Worm (Caenorhabditis elegans) whole organism, L4 larva: ENCODE data around the gene B0302.5.
A peak's percentile ranks its signal among the peaks of the same experiment; 100 is the strongest.

Source experiments
- F10B5.3 ChIP-seq: sonication (generic microtip); optimal IDR thresholded peaks from 2 replicates; lab custom pipeline; 2016; ENCODE audit warnings: mild to moderate bottlenecking, missing genetic modification characterization, missing compliant biosample characterization
- F26F4.8 ChIP-seq: fragments of 200-800 bp; sonication (Bioruptor generic); conservative IDR thresholded peaks from 2 replicates; pipeline ENCODE4 v1.3.6; 2022; ENCODE audit warnings: missing genetic modification characterization, missing compliant biosample characterization
- F49E8.2 ChIP-seq: sonication (generic microtip); optimal IDR thresholded peaks from 2 replicates; lab custom pipeline; 2016; ENCODE audit warnings: missing compliant biosample characterization, mild to moderate bottlenecking, missing genetic modification characterization, borderline replicate concordance
- Y48G9A.11 ChIP-seq: fragments of 200-800 bp; sonication (Bioruptor generic); IDR thresholded peaks from 2 replicates; pipeline ENCODE4 v1.3.6; 2022; ENCODE audit warnings: missing genetic modification reagents, missing genetic modification characterization, missing compliant biosample characterization
- Y75B8A.6 ChIP-seq: fragments of 200-800 bp; sonication (Bioruptor generic); IDR thresholded peaks from 2 replicates; pipeline ENCODE4 v1.3.6; 2022; ENCODE audit warnings: missing genetic modification reagents, missing genetic modification characterization, missing compliant biosample characterization
- ZK546.5 ChIP-seq, 2 experiments: sonication (generic microtip); optimal IDR thresholded peaks; 2 replicates each; lab custom pipeline; 2017; ENCODE audit warnings: missing biosample characterization in 2 of 2, missing genetic modification characterization in 2 of 2
- aha-1 ChIP-seq: fragments of 150-350 bp; peaks from one replicate; lab custom pipeline; 2014; ENCODE audit warnings: missing biosample characterization, missing genetic modification characterization
- ceh-20 ChIP-seq: fragments of 200-800 bp; sonication (Bioruptor generic); IDR thresholded peaks from 2 replicates; pipeline ENCODE4 v1.3.6; 2022; ENCODE audit warnings: missing genetic modification reagents, missing genetic modification characterization, missing compliant biosample characterization
- ceh-62 ChIP-seq: sonication (generic microtip); optimal IDR thresholded peaks from 2 replicates; lab custom pipeline; 2017; ENCODE audit warnings: missing biosample characterization, missing genetic modification characterization
- ceh-82 ChIP-seq: sonication (generic microtip); optimal IDR thresholded peaks from 2 replicates; lab custom pipeline; 2017; ENCODE audit warnings: missing biosample characterization, missing genetic modification characterization
- ces-1 ChIP-seq: fragments of 150-350 bp; sonication (generic microtip); optimal IDR thresholded peaks from 4 replicates; lab custom pipeline; 2014; ENCODE audit warnings: missing biosample characterization, missing genetic modification reagents, missing genetic modification characterization
- daf-12 ChIP-seq: fragments of 150-350 bp; optimal IDR thresholded peaks from 2 replicates; lab custom pipeline; 2014; ENCODE audit warnings: missing biosample characterization, missing genetic modification reagents, missing genetic modification characterization
- daf-16 ChIP-seq, 3 experiments: sonication (generic microtip); optimal IDR thresholded peaks; 2 replicates each; lab custom pipeline; 2016 to 2017; ENCODE audit warnings: missing genetic modification characterization in 3 of 3, missing genetic modification reagents in 3 of 3, mild to moderate bottlenecking in 2 of 3, missing compliant biosample characterization in 2 of 3, missing biosample characterization in 1 of 3, moderate library complexity in 1 of 3
- daf-8 ChIP-seq: fragments of 200-800 bp; sonication (Bioruptor generic); IDR thresholded peaks from 2 replicates; pipeline ENCODE4 v1.3.6; 2022; ENCODE audit warnings: missing genetic modification characterization, missing compliant biosample characterization
- dpl-1 ChIP-seq: fragments of 150-350 bp; optimal IDR thresholded peaks from 2 replicates; lab custom pipeline; 2014; ENCODE audit warnings: missing biosample characterization, missing genetic modification reagents, missing genetic modification characterization
- egl-43 ChIP-seq: fragments of 200-800 bp; sonication (Bioruptor generic); IDR thresholded peaks from 2 replicates; pipeline ENCODE4 v1.3.6; 2022; ENCODE audit warnings: missing genetic modification reagents, missing genetic modification characterization, missing compliant biosample characterization
- fkh-10 ChIP-seq: fragments of 150-350 bp; optimal IDR thresholded peaks from 2 replicates; lab custom pipeline; 2014; ENCODE audit warnings: missing biosample characterization, missing genetic modification reagents, missing genetic modification characterization
- gei-8 ChIP-seq: fragments of 200-800 bp; sonication (Bioruptor generic); optimal IDR thresholded peaks from 2 replicates; lab custom pipeline; 2018; ENCODE audit warnings: mild to moderate bottlenecking, missing genetic modification characterization, missing compliant biosample characterization
- hif-1 ChIP-seq, 2 experiments: sonication (generic microtip); optimal IDR thresholded peaks; 2 replicates each; lab custom pipeline; 2016 to 2017; ENCODE audit warnings: missing compliant biosample characterization in 2 of 2, missing genetic modification characterization in 2 of 2, missing genetic modification reagents in 2 of 2, missing genotype in 2 of 2, mild to moderate bottlenecking in 1 of 2
- hlh-11 ChIP-seq: fragments of 200-800 bp; sonication (Bioruptor generic); optimal IDR thresholded peaks from 2 replicates; lab custom pipeline; 2018; ENCODE audit warnings: mild to moderate bottlenecking, missing genetic modification characterization, missing compliant biosample characterization
- jun-1 ChIP-seq: fragments of 150-350 bp; optimal IDR thresholded peaks from 2 replicates; lab custom pipeline; 2014; ENCODE audit warnings: missing biosample characterization, missing genetic modification reagents, missing genetic modification characterization
- lim-7 ChIP-seq: fragments of 200-800 bp; sonication (Bioruptor generic); IDR thresholded peaks from 2 replicates; pipeline ENCODE4 v1.3.6; 2022; ENCODE audit warnings: missing genetic modification characterization, missing compliant biosample characterization
- lin-1 ChIP-seq: fragments of 200-800 bp; sonication (Bioruptor generic); IDR thresholded peaks from 2 replicates; pipeline ENCODE4 v1.3.6; 2022; ENCODE audit warnings: missing genetic modification reagents, missing genetic modification characterization, missing compliant biosample characterization
- lin-15B ChIP-seq: fragments of 150-350 bp; sonication (generic microtip); optimal IDR thresholded peaks from 3 replicates; lab custom pipeline; 2014; ENCODE audit warnings: missing biosample characterization, missing genetic modification characterization
- lin-29 ChIP-seq: fragments of 200-800 bp; sonication (Bioruptor generic); IDR thresholded peaks from 2 replicates; pipeline ENCODE4 v1.3.6; 2022; ENCODE audit warnings: missing genetic modification reagents, missing genetic modification characterization, missing compliant biosample characterization
- lin-38 ChIP-seq: fragments of 200-800 bp; sonication (Bioruptor generic); IDR thresholded peaks from 2 replicates; pipeline ENCODE4 v1.3.6; 2022; ENCODE audit warnings: missing genetic modification reagents, missing genetic modification characterization, missing compliant biosample characterization
- lsy-2 ChIP-seq, 2 experiments: fragments of 150-350 bp in 1 of 2; sonication (generic microtip) in 1 of 2; optimal IDR thresholded peaks; 2 replicates each; lab custom pipeline; 2014 to 2017; ENCODE audit warnings: missing biosample characterization in 2 of 2, missing genetic modification characterization in 2 of 2
- mdl-1 ChIP-seq, 2 experiments: fragments of 150-350 bp in 1 of 2; sonication (generic microtip) in 1 of 2; optimal IDR thresholded peaks; 2 replicates each; lab custom pipeline; 2014 to 2017; ENCODE audit warnings: missing biosample characterization in 2 of 2, missing genetic modification characterization in 2 of 2
- mes-2 ChIP-seq: sonication (generic microtip); optimal IDR thresholded peaks from 2 replicates; lab custom pipeline; 2016; ENCODE audit warnings: missing genotype, mild to moderate bottlenecking, missing genetic modification characterization, missing compliant biosample characterization; ENCODE audit not compliant: poor library complexity, severe bottlenecking
- mxl-3 ChIP-seq: fragments of 200-800 bp; sonication (Bioruptor generic); optimal IDR thresholded peaks from 2 replicates; lab custom pipeline; 2018; ENCODE audit warnings: mild to moderate bottlenecking, missing genetic modification characterization, missing compliant biosample characterization
- nhr-11 ChIP-seq: fragments of 150-350 bp; optimal IDR thresholded peaks from 2 replicates; lab custom pipeline; 2014; ENCODE audit warnings: missing biosample characterization, missing genetic modification characterization
- nhr-111 ChIP-seq: fragments of 200-800 bp; sonication (Bioruptor generic); optimal IDR thresholded peaks from 2 replicates; lab custom pipeline; 2018; ENCODE audit warnings: mild to moderate bottlenecking, missing genetic modification characterization, missing compliant biosample characterization
- nhr-25 ChIP-seq: sonication (generic microtip); optimal IDR thresholded peaks from 2 replicates; lab custom pipeline; 2017; ENCODE audit warnings: missing genetic modification characterization, mild to moderate bottlenecking, missing compliant biosample characterization, antibody characterized with exemption, moderate library complexity, borderline replicate concordance; ENCODE audit not compliant: insufficient read depth
- nhr-48 ChIP-seq: sonication (generic microtip); optimal IDR thresholded peaks from 2 replicates; lab custom pipeline; 2016; ENCODE audit warnings: mild to moderate bottlenecking, missing genetic modification characterization, missing compliant biosample characterization
- nhr-6 ChIP-seq: fragments of 150-350 bp; optimal IDR thresholded peaks from 2 replicates; lab custom pipeline; 2014; ENCODE audit warnings: missing biosample characterization, missing genetic modification characterization
- nhr-77 ChIP-seq: fragments of 150-350 bp; optimal IDR thresholded peaks from 2 replicates; lab custom pipeline; 2014; ENCODE audit warnings: missing biosample characterization, missing genetic modification characterization
- rbr-2 ChIP-seq: sonication (generic microtip); optimal IDR thresholded peaks from 2 replicates; lab custom pipeline; 2016; ENCODE audit warnings: missing genotype, missing genetic modification characterization, missing compliant biosample characterization
- saeg-2 ChIP-seq: fragments of 200-800 bp; sonication (Bioruptor generic); IDR thresholded peaks from 2 replicates; pipeline ENCODE4 v1.3.6; 2022; ENCODE audit warnings: missing genetic modification reagents, missing genetic modification characterization, missing compliant biosample characterization
- sdz-12 ChIP-seq: fragments of 200-800 bp; sonication (Bioruptor generic); optimal IDR thresholded peaks from 2 replicates; lab custom pipeline; 2018; ENCODE audit warnings: mild to moderate bottlenecking, missing genetic modification characterization, missing compliant biosample characterization
- skn-1 ChIP-seq: fragments of 150-350 bp; optimal IDR thresholded peaks from 2 replicates; lab custom pipeline; 2014; ENCODE audit warnings: missing biosample characterization, missing genetic modification characterization
- spr-1 ChIP-seq: sonication (generic microtip); optimal IDR thresholded peaks from 2 replicates; lab custom pipeline; 2016; ENCODE audit warnings: mild to moderate bottlenecking, missing genetic modification characterization, missing compliant biosample characterization
- tra-1 ChIP-seq: fragments of 200-800 bp; sonication (Bioruptor generic); IDR thresholded peaks from 2 replicates; pipeline ENCODE4 v1.3.6; 2022; ENCODE audit warnings: missing genetic modification reagents, missing genetic modification characterization, missing compliant biosample characterization
- unc-130 ChIP-seq: sonication (generic microtip); optimal IDR thresholded peaks from 2 replicates; lab custom pipeline; 2016; ENCODE audit warnings: missing genetic modification reagents, missing genetic modification characterization, missing compliant biosample characterization
- unc-62 ChIP-seq, 3 experiments: fragments of 150-350 bp in 1 of 3; sonication (generic microtip); optimal IDR thresholded peaks in 2 of 3; peaks in 1 of 3; 1 replicate in 1 of 3; 2 replicates in 2 of 3; lab custom pipeline; 2014 to 2017; ENCODE audit warnings: missing biosample characterization in 3 of 3, missing genetic modification characterization in 3 of 3, missing genetic modification reagents in 3 of 3, missing genotype in 1 of 3
- zfp-2 ChIP-seq: sonication (generic microtip); optimal IDR thresholded peaks from 2 replicates; lab custom pipeline; 2016; ENCODE audit warnings: mild to moderate bottlenecking, missing genetic modification characterization, missing compliant biosample characterization
- zfp-3 ChIP-seq: fragments of 200-800 bp; sonication (Bioruptor generic); conservative IDR thresholded peaks from 2 replicates; pipeline ENCODE4 v1.3.6; 2022; ENCODE audit warnings: missing genetic modification reagents, missing genetic modification characterization, missing compliant biosample characterization
- zip-2 ChIP-seq: fragments of 150-350 bp; optimal IDR thresholded peaks from 2 replicates; lab custom pipeline; 2014; ENCODE audit warnings: missing biosample characterization, missing genetic modification characterization

B0302.5 gene

ce11 chrX:17184363-17184762, 10.6 kb downstream of the B0302.5 start (continued):
- peak; percentile 78 for TF ChIP-seq hlh-11 (tag; lab: Kevin White, UChicago)
- TF ChIP-seq zip-2 (tag; lab: Kevin White, UChicago), result peak; percentile 34
- TF ChIP-seq zfp-3 (GFP tag; lab: Robert Waterston, UW), result no peak
- TF ChIP-seq lin-15B (tag; lab: Kevin White, UChicago), result no peak
- TF ChIP-seq mxl-3 (GFP tag; lab: Kevin White, UChicago), result peak; percentile 90
- peak in 1 of 2 experiments; percentile 30 for TF ChIP-seq hif-1 (tag; optimal IDR thresholded peaks at IDR 0.05; lab: Kevin White, UChicago)
- peak; percentile 58 for TF ChIP-seq fkh-10 (GFP tag; lab: Kevin White, UChicago)
- TF ChIP-seq nhr-48, result peak; percentile 51
- TF ChIP-seq daf-16 (GFP tag; optimal IDR thresholded peaks at IDR 0.05; lab: Kevin White, UChicago), result peak in 1 of 2 experiments; percentile 6
- peak; percentile 56 for TF ChIP-seq daf-16 (tag; optimal IDR thresholded peaks at IDR 0.05; lab: Kevin White, UChicago)
- TF ChIP-seq unc-62 (GFP tag; optimal IDR thresholded peaks at IDR 0.05 in 1 of 2; lab: Kevin White, UChicago), result peak in 1 of 2 experiments; percentile 86
- TF ChIP-seq unc-62 (tag; optimal IDR thresholded peaks at IDR 0.05; lab: Kevin White, UChicago), result no peak
- TF ChIP-seq lsy-2 (tag; optimal IDR thresholded peaks at IDR 0.05; lab: Kevin White, UChicago), result peak; percentile 50 to 66
- peak; percentile 76 for TF ChIP-seq mes-2
- TF ChIP-seq nhr-111, result no peak
- peak; percentile 51; the same call in 1 of the 2 replicates for TF ChIP-seq ceh-20 (GFP tag; lab: Robert Waterston, UW)

ce11 chrX:17181220-17181619, 13.7 kb downstream of the B0302.5 start:
- TF ChIP-seq unc-130 (GFP tag; lab: Kevin White, UChicago) (no peak), F26F4.8 (GFP tag; lab: Robert Waterston, UW) (no peak), ceh-82 (tag; lab: Kevin White, UChicago) (no peak), egl-43 (GFP tag; lab: Robert Waterston, UW) (no peak), nhr-6 (tag; lab: Kevin White, UChicago) (peak; percentile 17), nhr-25 (tag; lab: Kevin White, UChicago) (no peak), gei-8 (GFP tag; lab: Kevin White, UChicago) (no peak), zfp-3 (GFP tag; lab: Robert Waterston, UW) (no peak), mdl-1 (tag; optimal IDR thresholded peaks at IDR 0.05; lab: Kevin White, UChicago) (peak in 1 of 2 experiments; percentile 25), ces-1 (GFP tag; lab: Kevin White, UChicago) (no peak), zip-2 (tag; lab: Kevin White, UChicago) (no peak), daf-12 (tag; lab: Kevin White, UChicago) (no peak), unc-62 (GFP tag; optimal IDR thresholded peaks at IDR 0.05 in 1 of 2; lab: Kevin White, UChicago) (peak in 1 of 2 experiments; percentile 83), unc-62 (tag; optimal IDR thresholded peaks at IDR 0.05; lab: Kevin White, UChicago) (no peak), ZK546.5 (tag; optimal IDR thresholded peaks at IDR 0.05; lab: Kevin White, UChicago) (no peak), daf-8 (GFP tag; lab: Robert Waterston, UW) (no peak), zfp-2 (tag; lab: Kevin White, UChicago) (no peak), lin-29 (GFP tag; lab: Robert Waterston, UW) (no peak), sdz-12 (GFP tag; lab: Kevin White, UChicago) (no peak), F49E8.2 (tag; lab: Kevin White, UChicago) (no peak), tra-1 (GFP tag; lab: Robert Waterston, UW) (no peak), skn-1 (no peak), nhr-48 (no peak), lin-1 (no peak), Y48G9A.11 (GFP tag; lab: Robert Waterston, UW) (no peak), rbr-2 (tag; lab: Kevin White, UChicago) (peak; percentile 69), lin-38 (GFP tag; lab: Robert Waterston, UW) (no peak), aha-1 (tag; lab: Kevin White, UChicago) (peak; percentile 55), hlh-11 (tag; lab: Kevin White, UChicago) (peak; percentile 57), dpl-1 (GFP tag; lab: Kevin White, UChicago) (peak; percentile 33), jun-1 (tag; lab: Kevin White, UChicago) (peak; percentile 61), nhr-11 (peak; percentile 65), lim-7 (GFP tag; lab: Robert Waterston, UW) (no peak), daf-16 (GFP tag; optimal IDR thresholded peaks at IDR 0.05; lab: Kevin White, UChicago) (peak in 1 of 2 experiments; percentile 8), daf-16 (tag; optimal IDR thresholded peaks at IDR 0.05; lab: Kevin White, UChicago) (peak; percentile 54), Y75B8A.6 (no peak), lin-15B (tag; lab: Kevin White, UChicago) (no peak), saeg-2 (GFP tag; lab: Robert Waterston, UW) (no peak), ceh-62 (tag; lab: Kevin White, UChicago) (no peak), F10B5.3 (tag; lab: Kevin White, UChicago) (peak; percentile 82), nhr-77 (tag; lab: Kevin White, UChicago) (peak; percentile 93), spr-1 (tag; lab: Kevin White, UChicago) (no peak)
